Worm (Caenorhabditis elegans) whole organism, dauer: ENCODE data around the gene R09E10.2.
"Not testable (repeated sequence)": the region's sequence is repeated elsewhere in the genome, so short reads cannot be mapped to it uniquely, and the experiment has no call there.

Source experiments
- unc-62 ChIP-seq: sonication (generic microtip); optimal IDR thresholded peaks from 2 replicates; lab custom pipeline; 2017; ENCODE audit warnings: missing biosample characterization, missing genetic modification reagents, missing genetic modification characterization

R09E10.2 gene

ce11 chrIV:10337286-10337685, 19.2 kb upstream of the R09E10.2 start:
- no peak for TF ChIP-seq unc-62 (GFP tag; lab: Kevin White, UChicago)

- TF ChIP-seq unc-62 (GFP tag; lab: Kevin White, UChicago): no peak
These were observed 13.8 kb upstream of the R09E10.2 start for ce11 chrIV:10331882-10332281.

- no peak for TF ChIP-seq unc-62 (GFP tag; lab: Kevin White, UChicago)
These were observed 12.9 kb upstream of the R09E10.2 start for ce11 chrIV:10330962-10331361.

- TF ChIP-seq unc-62 (GFP tag; lab: Kevin White, UChicago): not testable (repeated sequence)
These were observed 4.6 kb upstream of the R09E10.2 start, which contains the start of gene R09E10.1 for ce11 chrIV:10322650-10323049. Gene R09E10.1, minus strand, starts transcription at chrIV:10322750.

ce11 chrIV:10313565-10313964, 4.5 kb downstream of the R09E10.2 start, which contains the start of gene acs-18:
Gene acs-18, minus strand, starts transcription at chrIV:10313665.
- no peak for TF ChIP-seq unc-62 (GFP tag; lab: Kevin White, UChicago)

ce11 chrIV:10311115-10311514, 7.0 kb downstream of the R09E10.2 start:
- no peak for TF ChIP-seq unc-62 (GFP tag; lab: Kevin White, UChicago)

ce11 chrIV:10310329-10310728, 7.8 kb downstream of the R09E10.2 start, which contains the start of gene R09E10.8:
Gene R09E10.8, minus strand, starts transcription at chrIV:10310429.
- TF ChIP-seq unc-62 (GFP tag; lab: Kevin White, UChicago): no peak

- no peak for TF ChIP-seq unc-62 (GFP tag; lab: Kevin White, UChicago)
These were observed 13.7 kb downstream of the R09E10.2 start for ce11 chrIV:10304383-10304782.

ce11 chrIV:10302203-10302602, 15.9 kb downstream of the R09E10.2 start, which contains the start of gene R09E10.5:
Gene R09E10.5, minus strand, starts transcription at chrIV:10302303.
- TF ChIP-seq unc-62 (GFP tag; lab: Kevin White, UChicago): no peak

- TF ChIP-seq unc-62 (GFP tag; lab: Kevin White, UChicago): no peak
These were observed 22.1 kb downstream of the R09E10.2 start for ce11 chrIV:10296036-10296435.

ce11 chrIV:10295084-10295483, 23.0 kb downstream of the R09E10.2 start, which contains the start of gene R09E10.13:
Gene R09E10.13, minus strand, starts transcription at chrIV:10295144.
- no peak for TF ChIP-seq unc-62 (GFP tag; lab: Kevin White, UChicago)

ce11 chrIV:10294030-10294429, 24.1 kb downstream of the R09E10.2 start, which contains the start of gene R09E10.6:
Gene R09E10.6, minus strand, starts transcription at chrIV:10294130.
- TF ChIP-seq unc-62 (GFP tag; lab: Kevin White, UChicago): no peak

- TF ChIP-seq unc-62 (GFP tag; lab: Kevin White, UChicago): no peak
These were observed 29.5 kb downstream of the R09E10.2 start for ce11 chrIV:10288575-10288974.

ce11 chrIV:10286655-10287054, 31.4 kb downstream of the R09E10.2 start, which contains the start of gene ebax-1:
Gene ebax-1, plus strand, starts transcription at chrIV:10286955.
- TF ChIP-seq unc-62 (GFP tag; lab: Kevin White, UChicago): no peak

- no peak for TF ChIP-seq unc-62 (GFP tag; lab: Kevin White, UChicago)
These were observed 32.8 kb downstream of the R09E10.2 start for ce11 chrIV:10285328-10285727.

- no peak for TF ChIP-seq unc-62 (GFP tag; lab: Kevin White, UChicago)
These were observed 33.7 kb downstream of the R09E10.2 start, which contains the start of gene rad-51 for ce11 chrIV:10284194-10284910. Gene rad-51, minus strand, starts transcription at chrIV:10284244.

- no peak for TF ChIP-seq unc-62 (GFP tag; lab: Kevin White, UChicago)
These were observed 36.6 kb downstream of the R09E10.2 start, which contains the start of gene thk-1 for ce11 chrIV:10281482-10281881. Gene thk-1, minus strand, starts transcription at chrIV:10281582.
